Fruit fly (Drosophila melanogaster): ENCODE data around the gene I-t.

- TF ChIP-seq corto (GFP tag; optimal IDR thresholded peaks at IDR 0.05) (no peak), Jarid2 (GFP tag; optimal IDR thresholded peaks at IDR 0.05) (no peak), unpg (GFP tag; optimal IDR thresholded peaks at IDR 0.05) (no peak), jing (GFP tag; optimal IDR thresholded peaks at IDR 0.05) (no peak), CG7987 (GFP tag; optimal IDR thresholded peaks at IDR 0.05) (no peak)
Observed at dm6 chr3R:11696209-11696608, 7.6 kb upstream of the I-t start, which contains the start of gene CG14717.
